Worm (Caenorhabditis elegans) whole organism, mixed stage, embryonic: ENCODE data around the gene srh-269.

Source experiments
- M03D4.4 ChIP-seq: sonication (generic microtip); optimal IDR thresholded peaks from 2 replicates; lab custom pipeline; 2017; ENCODE audit warnings: mild to moderate bottlenecking, missing genetic modification characterization, missing compliant biosample characterization
- blmp-1 ChIP-seq: fragments of 150-350 bp; optimal IDR thresholded peaks from 2 replicates; lab custom pipeline; 2014; ENCODE audit warnings: missing biosample characterization, missing genetic modification characterization
- hlh-1 ChIP-seq: fragments of 150-350 bp; optimal IDR thresholded peaks from 2 replicates; lab custom pipeline; 2014; ENCODE audit warnings: missing biosample characterization, missing genetic modification reagents, missing genetic modification characterization
- nhr-76 ChIP-seq: sonication (generic microtip); optimal IDR thresholded peaks from 2 replicates; lab custom pipeline; 2017; ENCODE audit warnings: missing biosample characterization, missing genetic modification characterization
- snpc-4 ChIP-seq: fragments of 150-350 bp; optimal IDR thresholded peaks from 2 replicates; lab custom pipeline; 2014; ENCODE audit warnings: missing biosample characterization, missing genetic modification characterization
- tbx-8 ChIP-seq: fragments of 200-800 bp; sonication (Bioruptor generic); optimal IDR thresholded peaks from 2 replicates; lab custom pipeline; 2018; ENCODE audit warnings: mild to moderate bottlenecking, missing genetic modification characterization, moderate library complexity, missing compliant biosample characterization
- unc-62 ChIP-seq: fragments of 150-350 bp; optimal IDR thresholded peaks from 2 replicates; lab custom pipeline; 2014; ENCODE audit warnings: missing biosample characterization, missing genetic modification reagents, missing genetic modification characterization

DNA sequence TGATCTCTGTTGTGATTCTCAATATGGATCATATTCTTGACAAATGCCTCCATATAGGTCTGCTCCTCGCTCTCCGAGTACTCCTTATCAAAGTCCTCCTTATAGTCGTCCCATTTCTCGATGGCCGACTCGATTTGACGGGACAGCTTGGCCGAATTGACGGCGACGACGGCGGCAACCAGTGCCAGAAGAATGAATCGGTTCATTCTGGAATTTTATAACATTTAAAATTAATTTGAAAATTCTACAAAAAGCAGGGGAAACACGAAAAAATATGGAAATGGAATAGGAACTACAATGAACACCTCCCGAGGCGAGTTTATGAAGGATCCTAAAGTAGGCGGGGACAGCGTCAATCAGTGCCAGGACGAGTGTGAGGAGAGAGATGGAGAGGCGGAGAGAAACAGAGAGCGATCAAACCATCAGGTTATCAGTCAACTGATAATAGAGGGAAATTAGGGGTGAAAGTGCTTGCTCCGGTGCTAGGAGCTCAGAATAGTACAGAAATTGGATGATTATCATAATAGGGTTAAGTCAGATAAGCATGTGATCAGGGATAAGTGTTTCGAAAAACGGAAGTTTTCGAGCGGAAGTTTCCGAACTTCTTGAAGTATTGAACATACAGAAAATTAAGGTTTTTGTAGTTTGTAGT, 3.4 kb upstream of the srh-269 start, which contains the start of gene cpl-1:
- TF ChIP-seq snpc-4 (tag; lab: Kevin White, UChicago), result no peak
- no peak for TF ChIP-seq nhr-76 (tag; lab: Kevin White, UChicago)
- TF ChIP-seq unc-62, result no peak
- TF ChIP-seq blmp-1, result no peak
- no peak for TF ChIP-seq hlh-1
- TF ChIP-seq M03D4.4 (tag; lab: Kevin White, UChicago), result no peak
- no peak for TF ChIP-seq tbx-8 (GFP tag; lab: Kevin White, UChicago)
